Worm (Caenorhabditis elegans) whole organism, early embryonic: ENCODE measurements around the gene nspg-7.1.

Experiments used
- F13C5.2 ChIP-seq: sonication (generic microtip); optimal IDR thresholded peaks from 2 replicates; lab custom pipeline; 2017; ENCODE audit warnings: mild to moderate bottlenecking, missing genetic modification characterization, inconsistent platforms, missing compliant biosample characterization
- aly-1 ChIP-seq: sonication (generic microtip); optimal IDR thresholded peaks from 2 replicates; lab custom pipeline; 2016; ENCODE audit warnings: missing genetic modification characterization, missing compliant biosample characterization
- ama-1 ChIP-seq: fragments of 150-350 bp; optimal IDR thresholded peaks from 2 replicates; lab custom pipeline; 2014
- ceh-36 ChIP-seq: sonication (generic microtip); optimal IDR thresholded peaks from 2 replicates; lab custom pipeline; 2016; ENCODE audit warnings: missing genetic modification characterization, inconsistent platforms, missing compliant biosample characterization
- ets-7 ChIP-seq: sonication (generic microtip); optimal IDR thresholded peaks from 2 replicates; lab custom pipeline; 2016; ENCODE audit warnings: missing genotype, missing genetic modification characterization, missing compliant biosample characterization
- flt-1 ChIP-seq: fragments of 200-800 bp; sonication (Bioruptor generic); IDR thresholded peaks from 2 replicates; pipeline ENCODE4 v1.3.6; 2022; ENCODE audit warnings: missing genetic modification characterization, missing compliant biosample characterization
- hnd-1 ChIP-seq: sonication (generic microtip); optimal IDR thresholded peaks from 2 replicates; lab custom pipeline; 2016; ENCODE audit warnings: missing genetic modification characterization, missing compliant biosample characterization
- tbx-11 ChIP-seq: fragments of 200-800 bp; sonication (Bioruptor generic); IDR thresholded peaks from 2 replicates; pipeline ENCODE4 v1.3.6; 2022; ENCODE audit warnings: missing genetic modification characterization, missing compliant biosample characterization

DNA sequence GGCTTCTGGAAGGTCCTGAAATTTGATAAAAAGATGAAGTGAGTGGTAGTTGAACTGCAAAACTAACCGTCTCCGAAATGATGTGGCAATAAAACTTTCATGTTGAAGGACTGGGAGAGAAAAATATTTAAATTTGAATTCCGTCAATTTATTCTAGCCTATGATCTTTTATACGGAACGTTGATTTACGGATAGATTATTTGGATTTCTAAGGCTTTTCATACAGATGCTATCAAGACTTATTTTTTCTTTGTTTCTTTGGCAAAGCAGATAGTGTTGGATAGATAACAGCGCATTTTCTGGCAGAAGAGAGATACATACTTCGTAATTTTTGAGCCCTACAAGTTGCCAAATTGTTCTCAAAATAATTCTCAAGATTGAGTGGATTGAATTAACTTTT is 26.7 kb downstream of the nspg-7.1 start, which contains the start of gene F49C12.4:
- TF ChIP-seq aly-1 (tag; lab: Kevin White, UChicago): no peak
- no peak for TF ChIP-seq ets-7 (tag; lab: Kevin White, UChicago)
- TF ChIP-seq ama-1 (lab: Kevin White, UChicago): no peak
- TF ChIP-seq flt-1: no peak
- no peak for TF ChIP-seq ceh-36
- TF ChIP-seq hnd-1 (tag; lab: Kevin White, UChicago): no peak
- TF ChIP-seq F13C5.2 (tag; lab: Kevin White, UChicago): no peak
- TF ChIP-seq tbx-11 (GFP tag; lab: Robert Waterston, UW): no peak
